Fruit fly (Drosophila melanogaster): ENCODE data around the gene CG17803.

DNA sequence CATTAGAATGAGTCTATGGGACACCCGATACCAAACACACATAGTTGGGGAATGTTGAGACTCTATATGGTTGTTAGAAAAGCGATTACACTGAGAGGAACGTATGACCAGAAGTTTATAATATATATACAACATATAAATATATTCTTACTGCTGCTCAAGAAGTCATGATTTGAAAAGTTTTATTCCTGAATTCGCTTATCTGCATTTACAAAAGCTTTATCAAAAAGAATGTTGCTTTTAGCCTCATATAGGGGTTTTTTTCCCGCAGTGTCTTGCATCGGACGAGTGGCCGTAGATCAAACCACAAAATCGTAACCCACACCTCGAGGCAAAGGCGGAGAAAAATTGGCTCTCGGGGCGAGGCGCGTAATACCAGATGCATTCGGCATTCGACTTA, 13.5 kb downstream of the CG17803 start:
- no peak for TF ChIP-seq svp (GFP tag)
- no peak for TF ChIP-seq lz (GFP tag; optimal IDR thresholded peaks at IDR 0.05)
- TF ChIP-seq fd59A (GFP tag; optimal IDR thresholded peaks at IDR 0.05): no peak
- no peak for TF ChIP-seq CG11294 (GFP tag; IDR thresholded peaks at IDR 0.05)
- TF ChIP-seq spab (GFP tag; optimal IDR thresholded peaks at IDR 0.05): no peak
- TF ChIP-seq CG11902 (GFP tag; optimal IDR thresholded peaks at IDR 0.05): no peak
- no peak for TF ChIP-seq CG16779 (tag; optimal IDR thresholded peaks at IDR 0.05)
- no peak for TF ChIP-seq CG9139 (GFP tag; optimal IDR thresholded peaks at IDR 0.05)
- TF ChIP-seq Gug (GFP tag; IDR thresholded peaks at IDR 0.05): no peak

Measured in whole organism, prepupa.